Fruit fly (Drosophila melanogaster) whole organism: Measurements from ENCODE around the gene CkIIalpha-i1.

Source experiments
- CG8478 ChIP-seq: fragments of >200 bp; optimal IDR thresholded peaks from 2 replicates; lab custom pipeline; 2018; ENCODE audit warnings: inconsistent platforms
- Dll ChIP-seq: fragments of >200 bp; optimal IDR thresholded peaks from 2 replicates; lab custom pipeline; 2017
- EcR ChIP-seq, 2 experiments: fragments of >200 bp; optimal IDR thresholded peaks; 2 replicates each; lab custom pipeline; 2017; ENCODE audit warnings: missing biosample characterization in 2 of 2, missing genetic modification characterization in 2 of 2, missing genetic modification reagents in 2 of 2
- pan ChIP-seq: fragments of >200 bp; optimal IDR thresholded peaks from 2 replicates; lab custom pipeline; 2017
- psq ChIP-seq: fragments of >200 bp; optimal IDR thresholded peaks from 2 replicates; lab custom pipeline; 2017
- usp ChIP-seq: fragments of >200 bp; optimal IDR thresholded peaks from 2 replicates; lab custom pipeline; 2017; ENCODE audit warnings: missing biosample characterization, missing genetic modification characterization, mixed read lengths

- TF ChIP-seq pan (lab: Kevin White, UChicago), result no peak
- TF ChIP-seq psq, result no peak
- TF ChIP-seq Dll (lab: Kevin White, UChicago), result no peak
- no peak for TF ChIP-seq CG8478 (lab: Kevin White, UChicago)
- TF ChIP-seq usp (GFP tag; lab: Kevin White, UChicago), result no peak
- no peak for TF ChIP-seq EcR (GFP tag; optimal IDR thresholded peaks at IDR 0.05; lab: Kevin White, UChicago)
Observed at dm6 chr3L:15809185-15809584, 7.6 kb upstream of the CkIIalpha-i1 start, which contains the start of gene CG13445.
